Fruit fly (Drosophila melanogaster): Measurements from ENCODE around the gene Fuca.

Gene Fuca

DNA sequence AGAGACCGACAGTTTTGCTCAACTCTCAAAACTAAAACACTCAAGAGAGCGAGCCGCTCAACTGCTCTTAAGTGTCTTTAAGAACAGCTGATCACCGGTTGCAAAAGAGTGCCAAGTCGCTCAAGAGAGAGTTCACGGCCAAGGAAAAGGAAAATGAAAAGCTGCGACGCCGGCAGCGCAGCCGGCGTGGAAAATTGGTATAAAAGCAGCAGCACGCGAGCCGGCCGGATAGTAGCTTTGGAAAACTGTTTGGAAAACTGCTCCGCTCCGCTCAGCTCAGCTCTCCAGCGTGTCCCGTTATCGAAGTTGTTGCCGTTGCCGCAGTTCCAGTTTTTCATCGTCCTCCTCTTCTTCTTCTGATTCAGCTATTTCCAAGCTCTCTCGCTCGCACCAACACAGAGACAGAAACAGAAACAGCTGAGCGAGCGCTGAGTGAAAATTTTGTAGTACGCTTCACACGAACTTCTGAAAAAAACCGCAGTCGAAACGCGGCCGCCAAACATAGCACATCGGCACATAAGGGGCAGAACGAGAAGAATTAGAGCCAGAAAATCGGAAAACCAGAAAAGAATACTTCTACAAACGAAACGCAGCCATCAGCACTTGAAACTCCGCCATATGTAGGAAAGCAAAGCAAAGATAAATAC lies 35.1 kb downstream of the Fuca start, which contains the start of gene chrb (continued):
- TF ChIP-seq CG17612 (GFP tag; IDR thresholded peaks at IDR 0.05) (no peak), Ets65A (GFP tag) (no peak), Deaf1 (tag; optimal IDR thresholded peaks at IDR 0.05) (peak; percentile 58), Drgx (GFP tag; IDR thresholded peaks at IDR 0.05) (peak; percentile 71), hth (optimal IDR thresholded peaks at IDR 0.05) (no peak), gem (tag; optimal IDR thresholded peaks at IDR 0.05) (no peak), Aef1 (GFP tag; IDR thresholded peaks at IDR 0.05) (no peak), CG3838 (GFP tag; optimal IDR thresholded peaks at IDR 0.05) (no peak), CG14965 (GFP tag; optimal IDR thresholded peaks at IDR 0.05; ENCODE audit: borderline replicate concordance) (no peak), Mad (GFP tag; optimal IDR thresholded peaks at IDR 0.05) (no peak), tna (GFP tag; IDR thresholded peaks at IDR 0.05; ENCODE audit: partially characterized antibody) (peak; percentile 52; the same call in 1 of the 2 replicates), CG9932 (GFP tag; IDR thresholded peaks at IDR 0.05) (no peak), CG10462 (GFP tag; optimal IDR thresholded peaks at IDR 0.05) (peak; percentile 35), CG3726 (GFP tag; IDR thresholded peaks at IDR 0.05) (0 out of 3 replicates have a peak, but pooled peaks have one; percentile 30), wek (GFP tag; optimal IDR thresholded peaks at IDR 0.05) (peak; percentile 44), bab2 (GFP tag; optimal IDR thresholded peaks at IDR 0.05) (peak; percentile 17), CG11093 (GFP tag; IDR thresholded peaks at IDR 0.05) (no peak; the same call in 2 of the 3 replicates), CG2889 (GFP tag; IDR thresholded peaks at IDR 0.05) (no peak), CG3995 (GFP tag; optimal IDR thresholded peaks at IDR 0.05) (no peak), bowl (GFP tag; IDR thresholded peaks at IDR 0.05) (no peak), nau (GFP tag; optimal IDR thresholded peaks at IDR 0.05) (peak; percentile 42), CG30403 (GFP tag; optimal IDR thresholded peaks at IDR 0.05) (no peak), pita (GFP tag; optimal IDR thresholded peaks at IDR 0.05) (no peak), fd64A (GFP tag; optimal IDR thresholded peaks at IDR 0.05) (peak; percentile 61), CG11560 (tag; IDR thresholded peaks at IDR 0.05) (no peak), CG8359 (GFP tag; optimal IDR thresholded peaks at IDR 0.05; ENCODE audit: borderline replicate concordance) (peak; percentile 43), Ada2b (GFP tag; IDR thresholded peaks at IDR 0.05) (no peak), chif (GFP tag; optimal IDR thresholded peaks at IDR 0.05) (peak in 1 of 2 experiments; percentile 35), CG10979 (tag; optimal IDR thresholded peaks at IDR 0.05) (peak; percentile 47), CG4328 (GFP tag; optimal IDR thresholded peaks at IDR 0.05) (peak; percentile 42), CG32772 (GFP tag; IDR thresholded peaks at IDR 0.05) (peak; percentile 21; the same call in 1 of the 2 replicates), NfI (GFP tag; optimal IDR thresholded peaks at IDR 0.05) (peak; percentile 36), gfzf (GFP tag; optimal IDR thresholded peaks at IDR 0.05) (no peak), Six4 (GFP tag; optimal IDR thresholded peaks at IDR 0.05) (peak; percentile 40), Nf-YC (tag; optimal IDR thresholded peaks at IDR 0.05) (peak; percentile 66), Meics (GFP tag; optimal IDR thresholded peaks at IDR 0.05) (peak; percentile 42), ato (GFP tag; IDR thresholded peaks at IDR 0.05; ENCODE audit: partially characterized antibody) (peak; percentile 69), D19B (GFP tag; optimal IDR thresholded peaks at IDR 0.05) (no peak), Lhr (GFP tag; optimal IDR thresholded peaks at IDR 0.05) (no peak), HLH54F (GFP tag; optimal IDR thresholded peaks at IDR 0.05) (no peak), CG17186 (GFP tag; optimal IDR thresholded peaks at IDR 0.05) (no peak), trem (tag; optimal IDR thresholded peaks at IDR 0.05) (peak; percentile 27), fu2 (GFP tag; optimal IDR thresholded peaks at IDR 0.05) (no peak), lbe (GFP tag; optimal IDR thresholded peaks at IDR 0.05) (no peak), knrl (GFP tag; IDR thresholded peaks at IDR 0.05; ENCODE audit: partially characterized antibody) (peak; percentile 50; the same call in 2 of the 3 replicates), unc-4 (GFP tag; IDR thresholded peaks at IDR 0.05; ENCODE audit: partially characterized antibody) (peak; percentile 51), toy (GFP tag; IDR thresholded peaks at IDR 0.05) (no peak), CG10431 (GFP tag; optimal IDR thresholded peaks at IDR 0.05) (no peak), HLH3B (GFP tag; IDR thresholded peaks at IDR 0.05) (peak; percentile 39; the same call in 1 of the 2 replicates), CG16815 (GFP tag; optimal IDR thresholded peaks at IDR 0.05) (no peak)
